Fruit fly (Drosophila melanogaster) ovary, adult (tissue): Measurements from ENCODE around the gene ALiX.

Experiments used
- CG17801 ChIP-seq: fragments of 200-800 bp; optimal IDR thresholded peaks from 2 replicates; lab custom pipeline; 2019; ENCODE audit warnings: missing biosample characterization, mild to moderate bottlenecking, missing genetic modification characterization, moderate library complexity; ENCODE audit not compliant: partially characterized antibody

The ALiX gene

DNA sequence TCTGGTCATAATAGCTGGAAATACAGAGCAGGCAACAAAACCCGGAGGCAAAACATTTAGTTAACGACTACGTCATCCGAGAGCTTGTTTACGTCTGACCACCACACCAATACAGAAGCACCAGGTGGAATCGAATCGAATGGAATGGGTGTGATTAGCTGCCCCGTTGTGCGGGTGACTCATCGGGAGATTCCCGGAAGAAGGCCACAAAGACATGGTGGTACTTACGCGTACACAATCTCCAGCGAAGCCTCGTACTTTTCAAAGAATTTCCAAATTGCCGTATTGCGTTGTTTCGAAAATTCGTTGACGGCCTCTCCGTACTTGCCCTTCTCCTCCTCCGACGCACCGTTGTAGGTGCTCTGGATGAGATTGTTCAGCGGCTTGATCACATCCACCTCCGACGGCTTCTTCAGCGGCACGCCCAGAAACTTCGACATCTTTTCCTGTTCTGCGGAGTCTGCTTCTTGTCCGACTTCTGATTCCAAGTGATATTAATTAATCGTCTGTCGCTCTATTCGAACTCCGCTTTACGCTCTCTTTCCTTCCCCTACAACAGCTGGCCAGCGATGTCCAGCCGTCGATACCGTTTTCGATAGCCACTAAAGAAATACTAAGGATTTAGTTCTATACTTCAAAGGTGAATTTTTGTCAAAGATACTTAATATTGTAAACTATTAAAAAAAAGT is at the start of gene ALiX:
ALiX (minus strand) TSS at position 571 of the 689 bp plus-strand sequence.
- TF ChIP-seq CG17801 = no peak

DNA sequence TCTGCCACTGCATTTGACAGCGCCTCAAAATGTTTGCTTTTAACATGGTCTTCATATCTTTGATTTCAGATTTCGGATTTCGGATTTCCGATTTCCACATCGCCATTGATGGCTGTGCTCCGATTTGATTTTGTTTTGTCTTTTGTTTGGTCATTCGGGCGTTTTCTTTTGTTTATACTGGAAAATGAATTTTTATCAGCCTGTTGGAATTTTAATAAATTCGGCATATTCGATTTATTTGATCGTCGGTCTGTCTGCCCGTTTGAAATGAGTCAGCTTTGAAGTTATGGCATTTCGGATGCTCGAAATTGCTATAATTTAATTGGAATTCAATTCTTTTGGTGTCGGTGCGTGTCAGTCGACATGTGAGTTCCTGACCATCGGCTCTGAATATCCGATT is 40.8 kb upstream of the ALiX start:
- TF ChIP-seq CG17801 = no peak

DNA sequence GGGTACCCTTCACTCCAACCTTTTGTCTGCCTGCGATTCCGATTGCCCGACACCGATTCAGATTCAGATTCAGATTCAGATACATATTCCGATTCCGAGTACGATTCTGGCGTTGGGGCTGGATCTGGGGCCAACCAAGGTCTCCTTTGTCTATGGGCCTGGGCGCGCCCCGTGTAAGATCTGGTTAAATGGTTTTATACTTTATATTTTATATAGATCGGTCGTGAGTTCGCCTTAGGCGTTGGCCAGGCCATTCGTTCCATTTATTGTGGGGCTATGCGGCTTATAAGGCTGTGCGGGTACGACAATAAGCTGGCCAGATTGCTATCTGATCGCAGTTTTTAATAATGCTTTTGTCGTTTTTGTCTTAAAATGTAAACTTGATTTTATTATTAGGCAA is 40.1 kb upstream of the ALiX start:
- no peak for TF ChIP-seq CG17801

DNA sequence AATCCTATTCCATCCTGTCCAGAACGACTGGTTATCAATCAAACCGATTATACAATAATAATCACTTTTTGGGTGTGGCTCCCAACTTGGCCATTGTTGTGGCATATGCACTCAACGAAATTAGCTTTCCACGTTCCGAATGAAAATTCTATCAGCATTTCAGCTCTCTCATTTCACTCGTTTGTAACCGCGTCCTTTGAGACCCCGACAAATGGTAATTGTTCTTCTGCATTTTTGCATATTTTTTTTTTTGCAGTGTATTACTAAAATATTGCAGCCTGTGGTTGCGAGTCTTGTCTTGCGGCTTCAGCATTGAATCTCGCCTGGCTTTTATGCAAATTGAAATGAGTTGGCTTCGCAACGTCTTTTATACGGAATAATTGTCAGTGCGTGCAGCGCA is 38.4 kb upstream of the ALiX start:
- no peak for TF ChIP-seq CG17801

DNA sequence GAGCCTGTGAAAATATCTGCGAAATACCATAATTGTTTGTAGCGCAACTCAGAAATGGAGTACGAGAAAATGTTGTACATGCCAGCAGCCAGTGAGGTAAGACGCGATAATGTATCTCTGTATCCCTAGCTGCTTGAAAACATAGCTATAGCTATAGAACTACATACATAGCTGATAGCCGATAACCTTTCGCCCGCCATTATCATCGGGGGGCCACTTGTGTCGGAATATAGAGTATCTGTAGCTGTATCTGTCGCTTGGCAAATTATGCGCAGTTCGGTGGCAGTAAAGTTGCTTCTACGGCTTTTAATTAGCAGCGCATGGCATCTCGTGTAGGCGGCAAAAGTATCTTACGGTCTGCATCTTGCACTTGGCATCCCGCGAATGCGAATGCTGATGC is 37.1 kb upstream of the ALiX start:
- no peak for TF ChIP-seq CG17801

DNA sequence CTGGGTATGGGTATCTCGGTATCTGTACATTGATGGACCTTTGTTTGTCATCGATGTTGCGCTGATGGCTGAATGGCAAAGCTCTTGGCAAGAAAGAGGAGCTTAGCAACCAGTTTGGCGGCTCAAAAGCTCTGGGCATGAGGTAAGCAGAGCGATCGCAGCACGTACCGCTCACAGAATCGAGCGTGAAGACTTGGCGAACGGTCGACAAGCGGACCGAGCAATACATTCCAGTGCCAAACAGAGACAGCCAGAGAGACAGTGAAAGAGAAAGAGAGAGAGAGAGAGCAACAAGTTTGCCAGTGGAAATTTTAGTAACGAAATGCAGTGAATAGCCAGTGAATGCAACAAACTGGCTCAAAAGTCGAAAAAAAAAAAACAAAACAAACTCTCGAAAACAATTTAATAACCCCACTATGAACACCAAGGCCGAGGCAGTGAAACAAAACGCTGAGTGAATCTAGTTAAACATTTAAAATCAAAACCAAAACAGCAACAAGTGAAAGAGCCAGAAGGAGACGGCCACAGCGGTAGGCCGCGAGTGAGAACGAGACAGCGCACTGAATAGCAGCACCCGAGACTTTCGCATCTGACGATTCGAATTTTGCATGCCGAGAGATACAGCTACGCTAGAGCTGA is 36.6 kb upstream of the ALiX start, which contains the start of gene Ets98B:
Ets98B (plus strand) TSS at position 172 of the 639 bp plus-strand sequence.
- TF ChIP-seq CG17801 = no peak

DNA sequence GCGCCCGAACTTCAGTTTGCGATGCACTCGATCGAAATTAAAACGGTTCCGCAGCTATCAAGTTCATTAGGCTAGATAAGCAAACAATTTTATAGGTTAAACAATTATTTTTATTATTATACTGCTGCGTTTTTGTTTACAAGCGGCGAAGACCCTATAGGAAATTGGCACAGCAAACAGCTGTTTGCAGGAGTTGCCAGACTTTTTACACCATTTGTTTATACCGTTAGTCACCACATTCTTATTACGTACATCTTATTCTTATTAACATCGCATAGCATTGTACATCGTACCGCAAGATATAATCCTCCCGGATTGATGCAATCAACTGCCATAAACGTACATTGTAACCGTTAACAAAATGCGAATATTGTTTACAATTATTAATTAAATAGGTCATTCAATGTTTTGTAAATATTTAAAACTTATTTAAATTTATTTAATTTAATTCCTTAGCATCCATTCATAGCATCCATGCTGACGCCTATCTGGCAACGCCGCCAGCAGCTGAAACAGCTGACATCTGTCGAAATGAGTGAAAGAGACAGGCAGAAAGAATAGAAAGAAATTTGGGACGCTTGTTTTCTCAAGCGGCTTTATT is 6.8 kb upstream of the ALiX start, which contains the start of the genes CROT and CG12877:
CROT (minus strand) TSS at position 171 of the 601 bp plus-strand sequence.
CG12877 (plus strand) TSS at position 520 of the 601 bp plus-strand sequence.
- peak; percentile 79 for TF ChIP-seq CG17801

DNA sequence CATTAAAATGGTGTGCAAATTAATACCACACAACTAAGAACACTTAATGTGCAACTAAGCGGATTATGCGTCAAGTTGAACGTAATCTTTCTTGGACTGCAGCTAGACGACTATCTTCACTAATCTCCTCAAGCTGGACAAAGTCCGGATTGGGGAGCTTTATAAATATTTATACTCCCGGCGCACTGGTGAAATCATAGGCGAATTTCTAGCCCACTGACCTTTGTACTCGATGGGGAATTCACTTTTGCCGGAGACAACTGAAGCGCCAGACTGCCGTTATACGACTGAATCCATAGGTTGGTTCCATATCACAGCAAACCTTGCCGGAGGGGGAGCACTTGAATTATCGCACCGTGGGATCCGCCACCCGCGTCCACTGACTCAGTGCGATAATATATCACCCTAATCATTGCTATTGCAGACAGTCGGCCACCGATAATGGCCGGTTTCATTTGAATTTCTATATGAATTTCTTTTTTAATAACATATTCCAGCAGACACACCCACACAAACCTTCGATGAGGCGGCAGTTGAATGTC is 6.2 kb upstream of the ALiX start:
- no peak for TF ChIP-seq CG17801

DNA sequence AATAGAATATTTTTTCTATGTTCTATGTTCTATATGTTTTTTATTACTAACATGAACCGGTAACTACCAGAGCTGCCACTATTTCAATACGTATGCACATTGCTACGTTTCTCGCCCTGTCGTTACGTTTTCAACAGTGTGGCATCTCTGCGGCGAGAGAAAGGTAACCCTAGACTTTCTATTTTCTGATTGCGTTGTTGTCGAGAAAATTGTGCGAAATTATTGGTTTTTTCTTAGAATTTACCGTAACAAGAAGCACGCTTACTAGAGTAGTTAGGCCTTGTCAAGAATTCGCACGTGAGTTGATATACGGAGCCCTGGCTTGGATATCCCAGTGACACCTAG is 291 bp upstream of the ALiX start, which contains the start of gene btz:
btz (plus strand) TSS at position 133 of the 345 bp plus-strand sequence.
- peak; percentile 19 for TF ChIP-seq CG17801

DNA sequence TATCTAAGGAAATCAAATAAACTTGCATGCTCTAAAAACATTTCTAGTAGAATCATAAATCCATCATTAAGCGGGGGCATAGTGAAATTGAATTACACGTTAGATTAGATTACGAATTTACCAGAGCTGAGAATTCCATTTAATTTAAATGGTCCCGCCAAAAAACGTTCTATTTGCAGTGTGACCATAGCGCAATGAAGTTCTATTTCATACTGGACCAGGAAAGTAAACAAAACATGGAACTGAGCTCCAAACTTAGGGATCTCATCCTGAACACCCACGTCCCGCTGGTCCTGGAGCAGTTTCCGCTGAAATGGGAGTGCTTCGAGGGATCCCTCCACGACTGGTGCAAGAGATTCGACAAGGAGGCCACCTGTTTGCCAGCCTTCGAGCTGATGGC is 4.9 kb downstream of the ALiX start, which contains the start of gene HSPBAP1:
HSPBAP1 (plus strand) TSS at position 217 of the 400 bp plus-strand sequence.
- no peak for TF ChIP-seq CG17801

DNA sequence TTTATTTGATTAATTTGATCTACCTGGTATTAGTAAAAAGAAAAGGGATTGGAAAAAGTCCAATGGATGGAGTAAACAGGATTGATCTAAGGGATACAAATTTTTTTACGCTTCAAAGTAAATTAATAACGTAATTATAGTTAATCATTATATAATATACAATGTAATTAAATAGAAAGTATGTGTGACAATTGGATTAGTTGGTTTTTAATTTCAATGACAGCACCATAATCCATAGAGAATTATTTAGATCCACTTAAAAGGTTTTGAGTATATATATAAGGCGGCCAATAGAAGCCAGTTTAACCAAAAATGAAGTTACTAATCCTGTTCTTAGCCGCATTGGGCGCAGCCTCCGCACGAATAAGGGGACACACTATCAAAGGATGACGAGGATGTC is 5.3 kb downstream of the ALiX start, which contains the start of gene Acp98AB:
Acp98AB (plus strand) TSS at position 301 of the 400 bp plus-strand sequence.
- no peak for TF ChIP-seq CG17801

DNA sequence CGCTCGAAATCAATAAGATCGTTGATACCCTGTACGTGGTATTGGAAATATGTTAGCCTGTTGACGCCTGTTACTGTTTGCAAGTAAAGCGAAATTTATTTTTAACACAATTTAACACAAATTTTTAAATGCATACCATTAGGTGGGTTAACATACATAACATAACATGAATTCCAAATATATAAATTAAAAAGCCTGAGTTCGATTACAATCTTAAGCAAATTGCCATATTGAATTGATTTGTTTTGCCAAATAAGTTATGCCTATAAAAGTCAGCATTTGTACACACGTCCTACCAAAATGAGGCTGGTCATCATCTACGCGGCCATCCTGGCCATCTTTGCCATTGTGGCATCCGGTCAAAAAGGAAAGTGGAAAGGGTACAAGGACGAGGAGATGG is 5.9 kb downstream of the ALiX start, which contains the start of gene CG43319:
CG43319 (plus strand) TSS at position 301 of the 400 bp plus-strand sequence.
- TF ChIP-seq CG17801 = no peak

DNA sequence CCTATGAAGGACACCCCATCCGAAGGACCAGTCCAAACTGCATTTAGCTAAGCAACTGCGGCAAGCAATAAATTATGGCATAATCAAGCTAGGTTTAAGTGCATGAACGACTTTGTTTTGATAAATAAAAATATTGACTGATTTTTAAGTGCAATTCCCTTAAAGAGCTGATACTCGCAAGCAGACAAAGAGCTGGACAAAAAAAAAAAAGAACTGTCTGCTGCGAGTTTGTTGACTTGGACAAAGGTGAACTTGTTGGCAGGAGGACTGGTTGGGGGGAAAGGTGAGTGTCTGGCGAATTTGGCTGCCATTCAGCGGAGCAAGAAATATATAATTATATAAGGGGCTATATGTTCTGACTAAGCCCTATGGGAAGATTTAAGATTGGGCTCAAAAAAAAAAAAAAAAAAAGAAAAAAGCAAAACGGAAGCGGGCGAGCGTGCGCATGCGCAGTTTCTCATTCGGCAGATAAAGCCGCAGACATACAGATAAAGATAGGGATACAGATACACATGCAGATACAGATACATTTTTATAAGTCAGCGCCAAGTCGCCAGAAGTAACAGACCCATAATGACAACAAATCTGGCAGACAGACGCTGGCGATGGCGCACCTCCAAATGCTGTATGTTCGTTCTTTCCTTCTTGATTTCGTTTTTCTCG is 7.1 kb downstream of the ALiX start:
- TF ChIP-seq CG17801 = no peak

DNA sequence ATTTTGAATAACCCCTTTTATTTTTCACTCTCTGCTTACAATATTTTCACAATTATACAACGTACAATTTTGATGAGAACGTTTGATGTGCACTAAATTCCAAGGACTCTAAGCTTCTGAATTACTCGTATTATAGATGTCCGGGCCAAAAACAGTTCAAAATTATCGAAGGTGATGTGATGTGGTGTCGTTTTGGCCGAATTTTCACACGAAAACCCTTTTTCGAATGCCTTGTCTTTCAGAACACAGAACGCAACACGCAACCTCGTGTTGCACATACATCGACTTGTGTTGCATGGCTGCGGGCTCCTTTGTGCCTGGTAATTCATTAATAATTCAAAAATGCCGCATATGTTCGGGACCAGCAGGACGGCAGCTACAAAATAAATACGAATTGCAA is 11.9 kb downstream of the ALiX start, which contains the start of gene CG31055:
CG31055 (minus strand) TSS at position 101 of the 400 bp plus-strand sequence.
- TF ChIP-seq CG17801 = no peak

DNA sequence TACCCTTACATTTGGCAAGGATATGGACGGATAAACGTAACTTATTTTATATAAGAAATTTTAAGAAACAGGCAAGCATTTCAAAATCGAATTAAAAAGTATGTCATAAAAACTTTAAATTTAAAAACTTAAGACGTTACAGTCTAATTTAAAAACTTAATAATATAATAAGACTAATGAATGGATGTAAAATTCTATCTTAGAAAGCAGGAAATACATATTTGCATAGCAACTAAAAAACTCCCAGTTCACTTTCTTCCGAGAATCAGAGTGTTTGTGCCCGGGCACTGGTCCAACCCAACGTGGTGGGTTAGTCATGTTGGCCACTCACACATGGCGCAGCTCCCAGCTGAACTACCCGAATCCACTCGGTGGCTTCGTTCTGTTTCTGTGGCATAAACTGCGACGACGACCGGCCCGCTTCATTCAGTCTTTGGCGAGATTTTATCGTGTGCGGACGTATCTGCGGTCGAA is 14.3 kb downstream of the ALiX start, which contains the start of gene CG12880:
CG12880 (plus strand) TSS at position 424 of the 474 bp plus-strand sequence.
- TF ChIP-seq CG17801 = no peak

DNA sequence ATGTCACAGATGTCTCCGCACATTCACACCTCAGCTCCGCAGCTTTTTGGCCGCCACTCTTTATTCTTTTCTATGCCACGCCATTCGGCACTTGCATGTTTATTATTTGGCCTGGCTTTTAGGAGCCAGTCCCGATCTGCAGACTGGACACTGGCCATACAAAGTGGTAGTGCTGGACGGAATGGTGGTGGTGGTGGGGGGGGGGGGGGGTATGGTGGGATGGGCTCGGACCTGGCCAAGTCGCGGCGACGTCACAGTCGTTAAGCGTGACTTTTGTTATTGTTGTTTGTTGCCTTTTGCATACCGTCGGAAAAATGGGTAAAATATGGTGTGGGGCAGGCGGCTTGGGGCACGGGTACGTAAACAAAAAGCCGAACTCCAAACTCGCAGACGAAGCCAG is 14.8 kb downstream of the ALiX start:
- no peak for TF ChIP-seq CG17801
